Worm (Caenorhabditis elegans) whole organism, L1 larva: ENCODE measurements around the gene F59E12.17.
A peak's percentile ranks its signal among the peaks of the same experiment; 100 is the strongest.

Experiments
- aha-1 ChIP-seq: fragments of 150-350 bp; optimal IDR thresholded peaks from 2 replicates; lab custom pipeline; 2014; ENCODE audit warnings: missing biosample characterization, missing genetic modification characterization
- aly-2 ChIP-seq: fragments of 150-350 bp; optimal IDR thresholded peaks from 2 replicates; lab custom pipeline; 2014; ENCODE audit warnings: missing biosample characterization, missing genetic modification characterization
- lsy-2 ChIP-seq, 2 experiments: fragments of 150-350 bp; optimal IDR thresholded peaks; 2 replicates each; lab custom pipeline; 2014; ENCODE audit warnings: missing biosample characterization in 2 of 2, missing genetic modification characterization in 2 of 2
- nhr-20 ChIP-seq: sonication (generic microtip); optimal IDR thresholded peaks from 2 replicates; lab custom pipeline; 2016; ENCODE audit warnings: mild to moderate bottlenecking, missing genetic modification characterization, missing compliant biosample characterization
- nhr-76 ChIP-seq: sonication (generic microtip); optimal IDR thresholded peaks from 2 replicates; lab custom pipeline; 2017; ENCODE audit warnings: missing biosample characterization, missing genetic modification characterization
- nhr-77 ChIP-seq: fragments of 150-350 bp; optimal IDR thresholded peaks from 2 replicates; lab custom pipeline; 2014; ENCODE audit warnings: missing biosample characterization, missing genetic modification characterization
- rnt-1 ChIP-seq: sonication (generic microtip); optimal IDR thresholded peaks from 2 replicates; lab custom pipeline; 2016; ENCODE audit warnings: mild to moderate bottlenecking, missing genetic modification characterization, moderate library complexity, missing compliant biosample characterization
- snpc-4 ChIP-seq: fragments of 150-350 bp; optimal IDR thresholded peaks from 2 replicates; lab custom pipeline; 2014; ENCODE audit warnings: missing biosample characterization, missing genetic modification characterization
- unc-130 ChIP-seq: fragments of 150-350 bp; optimal IDR thresholded peaks from 2 replicates; lab custom pipeline; 2017; ENCODE audit warnings: missing biosample characterization, missing genetic modification characterization, inconsistent platforms
- unc-62 ChIP-seq: fragments of 150-350 bp; optimal IDR thresholded peaks from 2 replicates; lab custom pipeline; 2014; ENCODE audit warnings: missing biosample characterization, missing genetic modification reagents, missing genetic modification characterization
- ztf-11 ChIP-seq, 2 experiments: sonication (generic microtip); optimal IDR thresholded peaks; 2 replicates each; lab custom pipeline; 2016 to 2017; ENCODE audit warnings: missing genetic modification characterization in 2 of 2, missing biosample characterization in 1 of 2, missing compliant biosample characterization in 1 of 2

- TF ChIP-seq rnt-1 (tag; lab: Kevin White, UChicago): peak; percentile 86
- TF ChIP-seq lsy-2 (tag; optimal IDR thresholded peaks at IDR 0.05; lab: Kevin White, UChicago): peak; percentile 56 to 86
- TF ChIP-seq unc-130 (tag; lab: Kevin White, UChicago): no peak
- peak; percentile 53 for TF ChIP-seq snpc-4 (tag; lab: Kevin White, UChicago)
- TF ChIP-seq nhr-76 (tag; lab: Kevin White, UChicago): no peak
- peak; percentile 61 for TF ChIP-seq nhr-20
- no peak for TF ChIP-seq aha-1 (tag; lab: Kevin White, UChicago)
- no peak for TF ChIP-seq nhr-77 (tag; lab: Kevin White, UChicago)
- no peak for TF ChIP-seq aly-2
- TF ChIP-seq ztf-11 (tag; optimal IDR thresholded peaks at IDR 0.05; lab: Kevin White, UChicago): no peak
- TF ChIP-seq unc-62 (GFP tag; lab: Kevin White, UChicago): no peak
These were observed at the start of gene F59E12.17, which contains the start of the genes sam-4 and zyg-1 for ce11 chrII:5649236-5650004.
